Fruit fly (Drosophila melanogaster) whole organism, wandering third instar larva: ENCODE results near the gene CG10859.

ENCODE experiments used
- Abd-B ChIP-seq: fragments of >200 bp; optimal IDR thresholded peaks from 2 replicates; lab custom pipeline; 2017; ENCODE audit warnings: missing biosample characterization, missing genetic modification characterization
- CG32264 ChIP-seq: fragments of 200-800 bp; sonication (Bioruptor generic); optimal IDR thresholded peaks from 2 replicates; lab custom pipeline; 2016; ENCODE audit warnings: missing biosample characterization, missing genetic modification characterization
- CG9705 ChIP-seq: fragments of 200-800 bp; sonication (Bioruptor generic); optimal IDR thresholded peaks from 2 replicates; lab custom pipeline; 2018; ENCODE audit warnings: missing biosample characterization, mild to moderate bottlenecking, missing genetic modification characterization
- CrebA ChIP-seq: fragments of 200-800 bp; sonication (Bioruptor generic); optimal IDR thresholded peaks from 2 replicates; lab custom pipeline; 2016; ENCODE audit warnings: missing biosample characterization, mild to moderate bottlenecking, missing genetic modification characterization, borderline replicate concordance
- Dfd ChIP-seq: fragments of >200 bp; optimal IDR thresholded peaks from 2 replicates; lab custom pipeline; 2017; ENCODE audit warnings: missing biosample characterization, missing genetic modification characterization
- Dif ChIP-seq: fragments of 200-275, 200-300 bp; sonication (Bioruptor generic); optimal IDR thresholded peaks from 2 replicates; lab custom pipeline; 2018; ENCODE audit warnings: missing biosample characterization, missing genetic modification characterization; ENCODE audit not compliant: partially characterized antibody
- GATAd ChIP-seq: sonication (Bioruptor generic); optimal IDR thresholded peaks from 2 replicates; lab custom pipeline; 2016; ENCODE audit warnings: missing biosample characterization, missing genetic modification characterization
- HLH106 ChIP-seq: fragments of 200-800 bp; optimal IDR thresholded peaks from 3 replicates; lab custom pipeline; 2019; ENCODE audit warnings: missing biosample characterization, mild to moderate bottlenecking, missing genetic modification characterization, moderate library complexity
- Hnf4 ChIP-seq: fragments of 200-800 bp; sonication (Bioruptor generic); optimal IDR thresholded peaks from 2 replicates; lab custom pipeline; 2016; ENCODE audit warnings: missing biosample characterization, mild to moderate bottlenecking, missing genetic modification characterization
- Hr78 ChIP-seq: fragments of >200 bp; optimal IDR thresholded peaks from 2 replicates; lab custom pipeline; 2017; ENCODE audit warnings: missing biosample characterization, missing genetic modification characterization
- Hr83 ChIP-seq: fragments of 200-300 bp; sonication (Bioruptor generic); optimal IDR thresholded peaks from 2 replicates; lab custom pipeline; 2016; ENCODE audit warnings: missing biosample characterization, mild to moderate bottlenecking, missing genetic modification characterization, moderate library complexity; ENCODE audit not compliant: poor library complexity, severe bottlenecking
- Jra ChIP-seq: sonication (Bioruptor generic); optimal IDR thresholded peaks from 2 replicates; lab custom pipeline; 2016; ENCODE audit warnings: missing biosample characterization, missing genetic modification characterization
- Mio ChIP-seq: sonication (Bioruptor generic); optimal IDR thresholded peaks from 2 replicates; lab custom pipeline; 2016; ENCODE audit warnings: missing biosample characterization, missing genetic modification characterization
- Myc ChIP-seq: fragments of >200 bp; optimal IDR thresholded peaks from 2 replicates; lab custom pipeline; 2017
- N ChIP-seq: fragments of >200 bp; optimal IDR thresholded peaks from 2 replicates; lab custom pipeline; 2018; ENCODE audit warnings: missing biosample characterization, missing external identifiers, missing genetic modification characterization
- OdsH ChIP-seq: fragments of 200-800 bp; sonication (Bioruptor generic); optimal IDR thresholded peaks from 2 replicates; lab custom pipeline; 2016; ENCODE audit warnings: missing biosample characterization, mild to moderate bottlenecking, missing genetic modification characterization
- Rel ChIP-seq, 2 experiments: fragments of 200-800 bp; sonication (Bioruptor generic) in 1 of 2; optimal IDR thresholded peaks; 2 replicates in 1 of 2; 3 replicates in 1 of 2; lab custom pipeline; 2016 to 2019; ENCODE audit warnings: mild to moderate bottlenecking in 2 of 2, missing biosample characterization in 2 of 2, missing genetic modification characterization in 2 of 2, moderate library complexity in 1 of 2
- Sp1 ChIP-seq: fragments of 200-800 bp; sonication (Bioruptor generic); optimal IDR thresholded peaks from 3 replicates; lab custom pipeline; 2019; ENCODE audit warnings: missing biosample characterization, mild to moderate bottlenecking, missing genetic modification characterization, moderate library complexity
- Vsx2 ChIP-seq: fragments of 200-300, 225-300 bp; sonication (Bioruptor generic); optimal IDR thresholded peaks from 2 replicates; lab custom pipeline; 2018; ENCODE audit warnings: missing biosample characterization, missing genetic modification characterization; ENCODE audit not compliant: partially characterized antibody
- br ChIP-seq: fragments of 200-800 bp; sonication (Bioruptor generic); optimal IDR thresholded peaks from 2 replicates; lab custom pipeline; 2016; ENCODE audit warnings: missing biosample characterization, missing genetic modification characterization
- brk ChIP-seq: fragments of 200-800 bp; sonication (Bioruptor generic); optimal IDR thresholded peaks from 2 replicates; lab custom pipeline; 2016; ENCODE audit warnings: missing biosample characterization, mild to moderate bottlenecking, missing genetic modification characterization
- dl ChIP-seq, 2 experiments: fragments of 175-275, 200-275 bp in 1 of 2; fragments of 200-275 bp in 1 of 2; sonication (Bioruptor generic); optimal IDR thresholded peaks; lab custom pipeline; 2018; ENCODE audit warnings: mild to moderate bottlenecking in 2 of 2, missing biosample characterization in 2 of 2, missing genetic modification characterization in 2 of 2, moderate library complexity in 2 of 2; ENCODE audit not compliant: partially characterized antibody in 2 of 2, insufficient read depth in 1 of 2
- dmrt93B ChIP-seq: fragments of 200-800 bp; sonication (Bioruptor generic); optimal IDR thresholded peaks from 2 replicates; lab custom pipeline; 2018; ENCODE audit warnings: missing biosample characterization, mild to moderate bottlenecking, missing genetic modification characterization
- dsf ChIP-seq: sonication (Bioruptor generic); optimal IDR thresholded peaks from 2 replicates; lab custom pipeline; 2016; ENCODE audit warnings: missing biosample characterization, missing genetic modification characterization, borderline replicate concordance
- ey ChIP-seq: fragments of 200-800 bp; sonication (Bioruptor generic); optimal IDR thresholded peaks from 2 replicates; lab custom pipeline; 2016; ENCODE audit warnings: missing biosample characterization, missing genetic modification characterization
- foxo ChIP-seq, 2 experiments: fragments of 200-800 bp; sonication (Bioruptor generic); optimal IDR thresholded peaks; 2 replicates in 1 of 2; 3 replicates in 1 of 2; lab custom pipeline; 2016 to 2017; ENCODE audit warnings: missing biosample characterization in 2 of 2, missing genetic modification characterization in 2 of 2
- fru ChIP-seq: fragments of 200-800 bp; sonication (Bioruptor generic); optimal IDR thresholded peaks from 3 replicates; lab custom pipeline; 2016; ENCODE audit warnings: missing biosample characterization, mild to moderate bottlenecking, missing genetic modification characterization
- h ChIP-seq: fragments of 200-800 bp; sonication (Bioruptor generic); optimal IDR thresholded peaks from 3 replicates; lab custom pipeline; 2016; ENCODE audit warnings: missing biosample characterization, mild to moderate bottlenecking, missing genetic modification characterization
- jim ChIP-seq: fragments of 175-275, 200-325 bp; sonication (Bioruptor generic); optimal IDR thresholded peaks from 2 replicates; lab custom pipeline; 2016; ENCODE audit warnings: missing biosample characterization, mild to moderate bottlenecking, missing genetic modification characterization
- lola ChIP-seq: fragments of >200 bp; optimal IDR thresholded peaks from 2 replicates; lab custom pipeline; 2017; ENCODE audit warnings: missing biosample characterization, missing genetic modification characterization
- pan ChIP-seq: fragments of >200 bp; optimal IDR thresholded peaks from 2 replicates; lab custom pipeline; 2017
- psq ChIP-seq: fragments of 200-800 bp; sonication (Bioruptor generic); optimal IDR thresholded peaks from 3 replicates; lab custom pipeline; 2017; ENCODE audit warnings: missing biosample characterization, mild to moderate bottlenecking, missing genetic modification characterization, moderate library complexity
- rgr ChIP-seq: fragments of 200-800 bp; sonication (Bioruptor generic); optimal IDR thresholded peaks from 3 replicates; lab custom pipeline; 2016; ENCODE audit warnings: missing biosample characterization, mild to moderate bottlenecking, missing genetic modification characterization
- sage ChIP-seq: fragments of 200-800 bp; sonication (Bioruptor generic); optimal IDR thresholded peaks from 2 replicates; lab custom pipeline; 2016; ENCODE audit warnings: missing biosample characterization, mild to moderate bottlenecking, missing genetic modification characterization
- sv ChIP-seq: fragments of 200-800 bp; sonication (Bioruptor generic); optimal IDR thresholded peaks from 3 replicates; lab custom pipeline; 2016; ENCODE audit warnings: missing biosample characterization, missing genetic modification characterization
- tai ChIP-seq: sonication (Bioruptor generic); optimal IDR thresholded peaks from 2 replicates; lab custom pipeline; 2016; ENCODE audit warnings: missing biosample characterization, missing genetic modification characterization
- usp ChIP-seq: fragments of >200 bp; optimal IDR thresholded peaks from 2 replicates; lab custom pipeline; 2017; ENCODE audit warnings: missing biosample characterization, missing genetic modification characterization
- woc ChIP-seq: sonication (Bioruptor generic); optimal IDR thresholded peaks from 2 replicates; lab custom pipeline; 2016; ENCODE audit warnings: missing biosample characterization, mild to moderate bottlenecking, missing genetic modification characterization

Gene CG10859

DNA sequence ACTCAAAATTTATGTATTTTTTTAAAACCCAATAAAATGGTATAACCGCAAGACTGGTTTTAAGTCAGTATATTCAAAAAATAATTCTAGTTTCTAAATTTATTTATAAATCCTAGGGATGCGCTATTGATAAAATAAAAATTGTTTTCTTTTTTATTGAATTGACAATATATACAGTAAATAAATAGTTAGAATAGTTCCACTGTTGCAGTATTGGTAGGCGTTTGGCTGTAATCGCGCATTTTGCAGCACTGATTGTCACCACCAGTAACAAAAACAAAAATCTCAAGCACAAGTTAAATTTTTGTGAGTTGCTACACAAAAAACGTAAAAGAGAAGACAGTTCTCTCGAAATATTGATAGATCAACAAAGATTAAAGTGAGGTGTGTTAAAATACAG, 29.5 kb downstream of the CG10859 start, which contains the start of gene CG31855:
CG31855 (plus strand) TSS at position 265 of the 400 bp plus-strand sequence.
- TF ChIP-seq Dfd (no peak), psq (GFP tag; lab: Kevin White, UChicago) (peak; percentile 75), sage (GFP tag; lab: Kevin White, UChicago) (peak; percentile 83), Hr78 (GFP tag; lab: Kevin White, UChicago) (no peak), Sp1 (GFP tag; lab: Kevin White, UChicago) (peak; percentile 80), br (GFP tag; lab: Kevin White, UChicago) (peak; percentile 83), brk (GFP tag; lab: Kevin White, UChicago) (peak; percentile 88), Hnf4 (GFP tag; lab: Kevin White, UChicago) (peak; percentile 95), dmrt93B (peak; percentile 48), Abd-B (GFP tag; lab: Kevin White, UChicago) (no peak), Mio (GFP tag; lab: Kevin White, UChicago) (no peak), Myc (lab: Kevin White, UChicago) (no peak), N (GFP tag; lab: Kevin White, UChicago) (no peak), dl (GFP tag; optimal IDR thresholded peaks at IDR 0.05; lab: Kevin White, UChicago; ENCODE audit: insufficient read depth in 1 of 2, partially characterized antibody in 2 of 2) (no peak), rgr (GFP tag; lab: Kevin White, UChicago) (peak; percentile 90), fru (GFP tag; lab: Kevin White, UChicago) (peak; percentile 83), Hr83 (GFP tag; lab: Kevin White, UChicago) (peak; percentile 96), ey (GFP tag; lab: Kevin White, UChicago) (peak; percentile 71), Vsx2 (GFP tag; lab: Kevin White, UChicago) (no peak), lola (no peak), CG9705 (GFP tag; lab: Kevin White, UChicago) (peak; percentile 68), dsf (GFP tag; lab: Kevin White, UChicago) (peak; percentile 85), GATAd (peak; percentile 67), foxo (GFP tag; optimal IDR thresholded peaks at IDR 0.05; lab: Kevin White, UChicago) (peak in 1 of 2 experiments; percentile 90), Dif (GFP tag; lab: Kevin White, UChicago) (no peak), usp (GFP tag; lab: Kevin White, UChicago) (no peak), woc (peak; percentile 84), jim (GFP tag; lab: Kevin White, UChicago) (peak; percentile 44), CG32264 (peak; percentile 5), h (peak; percentile 89), tai (no peak), Jra (GFP tag; lab: Kevin White, UChicago) (peak; percentile 85), CrebA (GFP tag; lab: Kevin White, UChicago) (no peak), HLH106 (peak; percentile 78), Rel (GFP tag; optimal IDR thresholded peaks at IDR 0.05; lab: Kevin White, UChicago) (no peak), Rel (tag; optimal IDR thresholded peaks at IDR 0.05; lab: Kevin White, UChicago) (peak; percentile 61), pan (lab: Kevin White, UChicago) (no peak), OdsH (GFP tag; lab: Kevin White, UChicago) (peak; percentile 83), sv (GFP tag; lab: Kevin White, UChicago) (peak; percentile 81)

DNA sequence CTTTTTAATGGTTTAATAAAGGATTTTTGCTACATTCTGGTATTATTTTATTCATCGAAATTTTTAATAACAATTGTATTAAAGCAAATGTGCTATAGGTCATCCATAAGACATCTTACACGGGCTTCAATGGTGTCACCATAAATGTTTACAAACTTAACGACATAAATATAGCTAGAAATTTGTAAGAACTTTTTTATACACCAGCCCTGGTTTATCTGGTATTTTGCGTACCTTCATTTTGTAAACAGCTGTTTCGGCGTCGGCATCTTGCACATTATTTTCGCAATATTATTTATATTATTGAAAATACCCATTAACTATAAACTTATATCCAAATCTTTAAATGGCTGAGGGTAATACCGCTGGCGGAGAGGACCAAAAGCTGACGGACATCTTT, 31.1 kb downstream of the CG10859 start, which contains the start of gene Tap42:
Tap42 (plus strand) TSS at position 240 of the 400 bp plus-strand sequence.
- TF ChIP-seq woc (peak; percentile 52), brk (GFP tag; lab: Kevin White, UChicago) (peak; percentile 40), Sp1 (GFP tag; lab: Kevin White, UChicago) (peak; percentile 14), ey (GFP tag; lab: Kevin White, UChicago) (no peak), sv (GFP tag; lab: Kevin White, UChicago) (peak; percentile 31), lola (no peak), fru (GFP tag; lab: Kevin White, UChicago) (peak; percentile 3), foxo (GFP tag; optimal IDR thresholded peaks at IDR 0.05; lab: Kevin White, UChicago) (peak in 1 of 2 experiments; percentile 29), GATAd (no peak), sage (GFP tag; lab: Kevin White, UChicago) (peak; percentile 76), h (peak; percentile 17), Myc (lab: Kevin White, UChicago) (peak; percentile 64), rgr (GFP tag; lab: Kevin White, UChicago) (no peak)
- TF ChIP-seq, all 38 proteins: peak for 9
